Worm (Caenorhabditis elegans): ENCODE results near the gene cnb-1.
"Not testable (repeated sequence)": the region's sequence is repeated elsewhere in the genome, so short reads cannot be mapped to it uniquely, and the experiment has no call there.

DNA sequence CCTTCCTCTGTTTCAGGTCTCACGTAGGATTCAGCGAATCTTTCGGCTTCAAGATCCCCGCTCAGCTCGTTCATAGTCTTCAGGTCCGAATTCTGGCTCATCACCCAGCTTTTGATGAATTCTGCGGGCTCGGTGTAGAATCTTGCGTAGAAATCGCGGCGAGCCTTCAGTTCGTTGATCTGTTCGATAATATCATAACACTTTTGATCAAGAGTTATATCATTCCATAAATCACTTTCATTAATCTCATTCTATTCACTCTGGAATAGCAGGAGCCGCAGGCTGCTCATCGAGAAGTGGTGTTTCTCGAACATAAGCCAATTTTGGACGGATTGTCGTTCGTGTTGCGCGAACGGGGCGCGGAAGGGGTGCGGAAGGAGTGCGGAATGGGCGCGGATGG is 19.5 kb downstream of the cnb-1 start, which contains the start of gene K03B8.4:
- TF ChIP-seq ceh-45 (GFP tag; IDR thresholded peaks at IDR 0.05); ceh-22 (tag; optimal IDR thresholded peaks at IDR 0.05); fkh-6 (tag; optimal IDR thresholded peaks at IDR 0.05); unc-3 (GFP tag; conservative IDR thresholded peaks at IDR 0.05); unc-3 (tag; optimal IDR thresholded peaks at IDR 0.05); ceh-18 (tag; optimal IDR thresholded peaks at IDR 0.05); F13H6.1 (tag; optimal IDR thresholded peaks at IDR 0.05): not testable (repeated sequence)

Measured in whole organism, late embryonic.